Worm (Caenorhabditis elegans) whole organism, young adult: ENCODE results near the gene Y55H10A.2.

Experiments used
- B0261.1 ChIP-seq: sonication (generic microtip); optimal IDR thresholded peaks from 2 replicates; lab custom pipeline; 2016; ENCODE audit warnings: mild to moderate bottlenecking, missing genetic modification characterization, moderate library complexity, missing compliant biosample characterization
- C17E4.6 ChIP-seq: fragments of 200-800 bp; sonication (Bioruptor generic); IDR thresholded peaks from 2 replicates; pipeline ENCODE4 v1.3.6; 2022; ENCODE audit warnings: missing genetic modification reagents, missing genetic modification characterization, missing compliant biosample characterization
- F33H1.4 ChIP-seq: fragments of 200-800 bp; sonication (Bioruptor generic); IDR thresholded peaks from 2 replicates; pipeline ENCODE4 v1.3.6; 2022; ENCODE audit warnings: missing genetic modification reagents, missing genetic modification characterization, missing compliant biosample characterization
- F52B5.7 ChIP-seq: sonication (generic microtip); optimal IDR thresholded peaks from 2 replicates; lab custom pipeline; 2016; ENCODE audit warnings: mild to moderate bottlenecking, missing genetic modification characterization, missing compliant biosample characterization
- K11D2.4 ChIP-seq: fragments of 200-800 bp; sonication (Bioruptor generic); IDR thresholded peaks from 2 replicates; pipeline ENCODE4 v1.3.6; 2022; ENCODE audit warnings: missing genetic modification reagents, missing genetic modification characterization, missing compliant biosample characterization
- Y53G8AR.9 ChIP-seq: fragments of 200-800 bp; sonication (Bioruptor generic); conservative IDR thresholded peaks from 2 replicates; pipeline ENCODE4 v1.3.6; 2022; ENCODE audit warnings: missing genetic modification reagents, missing genetic modification characterization, missing compliant biosample characterization
- Y67H2A.10 ChIP-seq: fragments of 200-800 bp; sonication (Bioruptor generic); conservative IDR thresholded peaks from 2 replicates; pipeline ENCODE4 v1.3.6; 2022; ENCODE audit warnings: missing genetic modification reagents, missing genetic modification characterization, missing compliant biosample characterization
- attf-6 ChIP-seq: fragments of 200-800 bp; sonication (Bioruptor generic); IDR thresholded peaks from 2 replicates; pipeline ENCODE4 v1.3.6; 2022; ENCODE audit warnings: missing genetic modification reagents, missing genetic modification characterization, missing compliant biosample characterization
- egl-44 ChIP-seq: fragments of 200-800 bp; sonication (Bioruptor generic); IDR thresholded peaks from 2 replicates; pipeline ENCODE4 v1.3.6; 2022; ENCODE audit warnings: missing genetic modification reagents, missing genetic modification characterization, missing compliant biosample characterization
- fkh-3 ChIP-seq: sonication (generic microtip); optimal IDR thresholded peaks from 2 replicates; lab custom pipeline; 2016; ENCODE audit warnings: mild to moderate bottlenecking, missing genetic modification characterization, missing compliant biosample characterization
- gei-17 ChIP-seq: fragments of 200-800 bp; sonication (Bioruptor generic); optimal IDR thresholded peaks from 2 replicates; lab custom pipeline; 2018; ENCODE audit warnings: mild to moderate bottlenecking, missing genetic modification characterization, missing compliant biosample characterization
- hmg-20 ChIP-seq: fragments of 200-800 bp; sonication (Bioruptor generic); IDR thresholded peaks from 2 replicates; pipeline ENCODE4 v1.3.6; 2022; ENCODE audit warnings: missing genetic modification reagents, missing genetic modification characterization, missing compliant biosample characterization
- lag-1 ChIP-seq: fragments of 200-800 bp; sonication (Bioruptor generic); IDR thresholded peaks from 2 replicates; pipeline ENCODE4 v1.3.6; 2022; ENCODE audit warnings: missing genetic modification reagents, missing genetic modification characterization, missing compliant biosample characterization
- madf-10 ChIP-seq: sonication (generic microtip); optimal IDR thresholded peaks from 2 replicates; lab custom pipeline; 2016; ENCODE audit warnings: mild to moderate bottlenecking, missing genetic modification characterization, missing compliant biosample characterization
- nhr-27 ChIP-seq: fragments of 200-800 bp; sonication (Bioruptor generic); optimal IDR thresholded peaks from 2 replicates; lab custom pipeline; 2018; ENCODE audit warnings: mild to moderate bottlenecking, missing genetic modification characterization, moderate library complexity, missing compliant biosample characterization
- unc-62 ChIP-seq: fragments of 150-350 bp; optimal IDR thresholded peaks from 2 replicates; lab custom pipeline; 2014; ENCODE audit warnings: missing biosample characterization, missing genetic modification reagents, missing genetic modification characterization
- zim-3 ChIP-seq: sonication (generic microtip); optimal IDR thresholded peaks from 2 replicates; lab custom pipeline; 2017; ENCODE audit warnings: mild to moderate bottlenecking, missing genetic modification characterization, moderate library complexity, missing compliant biosample characterization
- ztf-28 ChIP-seq: fragments of 200-800 bp; sonication (Bioruptor generic); IDR thresholded peaks from 2 replicates; pipeline ENCODE4 v1.3.6; 2022; ENCODE audit warnings: missing genetic modification reagents, missing genetic modification characterization, missing compliant biosample characterization

The Y55H10A.2 gene

DNA sequence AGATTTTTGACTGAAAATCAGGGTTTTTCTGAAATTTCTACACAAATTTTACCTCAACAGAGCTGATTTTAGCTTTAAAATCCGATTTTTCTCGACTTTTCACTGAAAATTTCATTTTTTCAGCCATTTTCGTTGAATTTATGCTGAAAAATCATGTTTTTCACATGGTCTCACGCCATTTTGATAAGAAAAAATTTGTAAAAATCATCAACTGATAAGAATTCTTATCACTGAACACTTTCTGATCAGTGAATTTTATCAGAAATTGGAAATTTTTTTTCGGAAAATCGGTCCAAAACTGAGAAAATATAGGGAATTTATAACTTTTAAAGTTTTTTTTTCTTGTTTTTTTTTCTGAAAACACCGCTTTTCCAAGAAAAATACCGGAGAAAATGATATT, 37.6 kb downstream of the Y55H10A.2 start:
- TF ChIP-seq egl-44 (GFP tag; lab: Robert Waterston, UW) (no peak), ztf-28 (GFP tag; lab: Robert Waterston, UW) (no peak), unc-62 (GFP tag; lab: Kevin White, UChicago) (no peak), F33H1.4 (GFP tag; lab: Robert Waterston, UW) (no peak), Y53G8AR.9 (no peak), gei-17 (GFP tag; lab: Kevin White, UChicago) (no peak), F52B5.7 (tag; lab: Kevin White, UChicago) (no peak), B0261.1 (tag; lab: Kevin White, UChicago) (no peak), zim-3 (tag; lab: Kevin White, UChicago) (no peak)
- TF ChIP-seq, all 124 proteins: peak for 0

DNA sequence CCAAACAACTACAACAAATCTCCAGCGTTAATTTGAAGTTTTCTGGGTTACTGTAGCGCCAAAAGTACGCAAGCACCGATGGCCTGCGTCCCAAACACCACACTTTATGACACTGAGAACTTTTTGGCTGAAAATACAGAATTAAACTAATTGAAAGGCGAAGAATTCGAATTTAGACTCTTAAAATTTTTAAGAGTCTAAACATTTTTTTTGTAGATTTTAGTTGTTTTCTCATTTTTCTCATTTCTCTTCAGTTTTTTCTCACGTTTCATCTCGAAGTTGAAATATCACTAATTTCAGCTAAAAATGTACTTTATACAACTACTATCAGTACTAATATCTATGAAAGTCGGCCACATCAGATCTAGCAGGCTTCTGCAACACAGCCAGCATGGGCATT, 52.1 kb downstream of the Y55H10A.2 start, which contains the start of gene lgc-9:
lgc-9 (plus strand) TSS at position 301 of the 400 bp plus-strand sequence.
- TF ChIP-seq Y67H2A.10 (GFP tag; lab: Robert Waterston, UW) (no peak), fkh-3 (tag; lab: Kevin White, UChicago) (no peak), nhr-27 (tag; lab: Kevin White, UChicago) (no peak), attf-6 (no peak), C17E4.6 (GFP tag; lab: Robert Waterston, UW) (no peak), Y53G8AR.9 (no peak), madf-10 (no peak), lag-1 (no peak), hmg-20 (GFP tag; lab: Robert Waterston, UW) (no peak), K11D2.4 (GFP tag; lab: Robert Waterston, UW) (no peak)
